Fruit fly (Drosophila melanogaster): ENCODE data around the gene CG8773.
A peak's percentile ranks its signal among the peaks of the same experiment; 100 is the strongest.

The CG8773 gene

DNA sequence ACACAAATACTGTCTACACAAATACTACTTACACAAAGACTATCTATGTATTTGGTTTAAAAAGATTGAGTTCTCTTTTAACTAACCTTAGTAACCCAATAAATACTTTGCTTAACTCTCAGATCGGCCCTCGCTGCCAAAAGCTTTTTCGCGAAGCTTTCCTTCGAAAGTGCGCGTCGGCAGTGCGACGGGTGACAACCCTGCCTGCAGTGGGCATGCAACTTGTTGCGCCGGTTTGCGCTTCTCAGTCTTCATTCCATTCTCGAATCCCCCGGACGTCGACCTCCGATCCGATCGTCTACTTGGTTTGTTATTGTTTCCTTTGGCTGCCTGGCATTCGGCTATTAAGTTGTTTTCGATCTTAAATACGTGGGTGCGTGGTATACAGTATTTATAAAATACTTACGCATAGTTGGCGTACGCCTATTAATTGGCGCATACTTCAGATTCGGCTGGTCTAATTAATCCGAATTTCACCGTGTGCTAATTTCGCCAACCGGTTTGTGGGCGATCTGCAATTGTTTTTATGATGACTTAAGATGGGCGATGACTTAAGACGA is 34.4 kb upstream of the CG8773 start, which contains the start of gene CG11686 (continued):
- no peak for TF ChIP-seq dan (GFP tag; IDR thresholded peaks at IDR 0.05)
- TF ChIP-seq otp (GFP tag; IDR thresholded peaks at IDR 0.05) = 0 out of 3 replicates have a peak, but pooled peaks have one; percentile 11
- TF ChIP-seq Med (GFP tag) = peak; percentile 89
- TF ChIP-seq Ets97D (GFP tag; optimal IDR thresholded peaks at IDR 0.05) = peak; percentile 6
- TF ChIP-seq odd (GFP tag; optimal IDR thresholded peaks at IDR 0.05) = peak; percentile 5
- TF ChIP-seq Dip3 (GFP tag; optimal IDR thresholded peaks at IDR 0.05) = no peak
- TF ChIP-seq rib (GFP tag; IDR thresholded peaks at IDR 0.05) = 0 out of 2 replicates have a peak, but pooled peaks have one; percentile 16
- no peak for TF ChIP-seq kay (GFP tag; optimal IDR thresholded peaks at IDR 0.05)
- peak; percentile 6; the same call in 1 of the 2 replicates for TF ChIP-seq amos (GFP tag; IDR thresholded peaks at IDR 0.05; ENCODE audit: partially characterized antibody)
- TF ChIP-seq kni (GFP tag; optimal IDR thresholded peaks at IDR 0.05) = peak; percentile 37
- peak; percentile 75; the same call in 1 of the 3 replicates for TF ChIP-seq CG34422 (GFP tag; IDR thresholded peaks at IDR 0.05)
- peak; percentile 6 for TF ChIP-seq CG6813 (GFP tag; optimal IDR thresholded peaks at IDR 0.05)
- TF ChIP-seq Jarid2 (GFP tag; optimal IDR thresholded peaks at IDR 0.05) = peak; percentile 70
- TF ChIP-seq pros (GFP tag; optimal IDR thresholded peaks at IDR 0.05) = no peak
- TF ChIP-seq Fer2 (tag; optimal IDR thresholded peaks at IDR 0.05) = no peak

dm6 chr3R:13261706-13262105 is 32.8 kb upstream of the CG8773 start:
- TF ChIP-seq CG9727 (GFP tag; optimal IDR thresholded peaks at IDR 0.05) = no peak
- no peak for TF ChIP-seq lov (optimal IDR thresholded peaks at IDR 0.05)
- TF ChIP-seq lov (GFP tag; IDR thresholded peaks at IDR 0.05) = 0 out of 3 replicates have a peak, but pooled peaks have one; percentile 21
- TF ChIP-seq CG11247 (GFP tag; IDR thresholded peaks at IDR 0.05) = 0 out of 2 replicates have a peak, but pooled peaks have one; percentile 22
- TF ChIP-seq CG10147 (GFP tag; optimal IDR thresholded peaks at IDR 0.05) = no peak
- peak; percentile 50 for TF ChIP-seq lab (GFP tag; optimal IDR thresholded peaks at IDR 0.05)
- no peak for TF ChIP-seq tx (GFP tag; optimal IDR thresholded peaks at IDR 0.05)
- no peak for TF ChIP-seq CG16779 (GFP tag; IDR thresholded peaks at IDR 0.05)
- no peak for TF ChIP-seq CG12104 (GFP tag; optimal IDR thresholded peaks at IDR 0.05)
- TF ChIP-seq NFAT (GFP tag; IDR thresholded peaks at IDR 0.05) = peak; percentile 27; the same call in 1 of the 2 replicates
- TF ChIP-seq CG9932 (GFP tag; IDR thresholded peaks at IDR 0.05) = 0 out of 2 replicates have a peak, but pooled peaks have one; percentile 18
- TF ChIP-seq CG17829 (tag; optimal IDR thresholded peaks at IDR 0.05) = no peak
- TF ChIP-seq ind (GFP tag; optimal IDR thresholded peaks at IDR 0.05) = no peak
- TF ChIP-seq grn (GFP tag; optimal IDR thresholded peaks at IDR 0.05) = peak; percentile 72
- TF ChIP-seq CG6175 (GFP tag; IDR thresholded peaks at IDR 0.05) = peak; percentile 59; the same call in 1 of the 3 replicates
- peak; percentile 25 for TF ChIP-seq sug (tag; optimal IDR thresholded peaks at IDR 0.05)
- TF ChIP-seq CG10654 (GFP tag; optimal IDR thresholded peaks at IDR 0.05) = no peak
- TF ChIP-seq Med (GFP tag) = peak; percentile 1
- TF ChIP-seq pros (GFP tag; optimal IDR thresholded peaks at IDR 0.05) = peak; percentile 25
- TF ChIP-seq CG2678 (tag; optimal IDR thresholded peaks at IDR 0.05) = no peak
- no peak for TF ChIP-seq CG13775 (GFP tag; optimal IDR thresholded peaks at IDR 0.05)
- TF ChIP-seq Lpt (GFP tag; optimal IDR thresholded peaks at IDR 0.05) = no peak

DNA sequence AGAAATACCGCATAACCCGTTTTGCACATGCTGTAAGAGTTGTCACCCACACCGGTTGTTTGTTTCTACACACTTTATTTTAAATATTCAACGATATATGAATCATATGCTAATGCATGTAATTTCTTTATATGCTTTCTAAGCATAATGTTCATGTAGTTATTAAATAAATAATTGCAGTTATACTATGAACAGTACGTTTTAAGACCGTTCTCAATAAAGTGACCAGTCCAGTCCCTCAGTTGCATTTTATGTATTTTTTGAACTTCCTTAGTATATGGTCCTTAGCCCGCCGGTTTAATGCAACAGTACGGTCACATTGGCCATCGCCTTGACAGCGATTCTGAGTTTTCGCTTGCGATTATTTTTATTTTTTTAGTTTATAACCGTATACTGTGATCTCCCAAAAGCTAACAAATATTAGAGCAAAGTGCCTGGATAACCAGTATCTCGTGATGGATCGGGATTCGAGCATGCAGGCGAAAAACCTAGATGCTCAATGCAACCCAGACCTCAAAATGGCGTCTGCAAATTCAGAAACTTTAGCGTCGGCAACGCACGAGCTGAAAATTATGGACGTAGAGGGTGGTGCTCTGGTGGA is 30.4 kb upstream of the CG8773 start, which contains the start of gene Ravus:
Gene Ravus (minus strand): TSS at position 1 of the 601 bp plus-strand sequence.
- TF ChIP-seq sqz (GFP tag; optimal IDR thresholded peaks at IDR 0.05) (no peak), CG10209 (GFP tag; optimal IDR thresholded peaks at IDR 0.05) (peak; percentile 55), CG9932 (GFP tag; IDR thresholded peaks at IDR 0.05) (peak; percentile 67), CG15479 (GFP tag; optimal IDR thresholded peaks at IDR 0.05) (no peak), run (tag; optimal IDR thresholded peaks at IDR 0.05) (no peak), tll (GFP tag; optimal IDR thresholded peaks at IDR 0.05) (peak in 1 of 2 experiments; percentile 26), luna (GFP tag; optimal IDR thresholded peaks at IDR 0.05) (no peak), CG7963 (GFP tag; IDR thresholded peaks at IDR 0.05; ENCODE audit: partially characterized antibody) (no peak), CG8388 (GFP tag; optimal IDR thresholded peaks at IDR 0.05) (peak; percentile 12), al (GFP tag; IDR thresholded peaks at IDR 0.05) (no peak), cwo (GFP tag; optimal IDR thresholded peaks at IDR 0.05) (no peak), Sin3A (optimal IDR thresholded peaks at IDR 0.05) (peak; percentile 95), insv (GFP tag; optimal IDR thresholded peaks at IDR 0.05) (peak in 1 of 2 experiments; percentile 26), Xrp1 (GFP tag; IDR thresholded peaks at IDR 0.05) (0 out of 2 replicates have a peak, but pooled peaks have one; percentile 21)

Measured in whole organism, embryonic.